Fruit fly (Drosophila melanogaster): ENCODE data around the gene tgy.

tgy gene

DNA sequence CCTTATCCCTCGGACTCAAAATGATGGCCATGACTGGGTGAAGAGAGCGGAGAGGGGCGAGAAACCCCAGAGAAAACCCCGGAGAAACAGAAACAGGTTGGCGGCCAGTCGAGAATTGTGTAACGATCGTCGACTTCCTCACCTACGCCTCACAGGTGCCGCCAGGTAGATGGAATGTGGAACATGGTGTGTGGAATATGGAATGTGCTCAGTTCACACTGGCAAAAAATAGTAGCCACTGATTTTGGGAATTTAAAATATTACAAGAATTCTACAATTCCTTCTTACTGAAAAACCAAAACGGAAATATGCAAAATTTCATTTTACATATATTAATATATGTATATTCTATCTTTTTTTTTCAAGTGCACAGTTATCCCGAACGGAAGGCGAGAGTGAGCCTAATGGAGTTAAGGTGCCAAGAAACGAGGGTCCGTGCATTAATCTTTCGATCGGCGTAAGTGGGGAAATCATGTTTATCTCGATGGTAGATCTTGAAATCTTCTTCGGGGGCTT, 28.9 kb upstream of the tgy start (continued):
- TF ChIP-seq CG11456 (GFP tag; IDR thresholded peaks at IDR 0.05): peak; percentile 79; the same call in 2 of the 3 replicates
- peak; percentile 63 for TF ChIP-seq CG5180 (GFP tag; optimal IDR thresholded peaks at IDR 0.05)
- peak; percentile 82 for TF ChIP-seq dysf (GFP tag; IDR thresholded peaks at IDR 0.05)
- TF ChIP-seq fd64A (GFP tag; optimal IDR thresholded peaks at IDR 0.05): peak; percentile 41
- TF ChIP-seq slou (GFP tag; optimal IDR thresholded peaks at IDR 0.05): peak; percentile 34
- TF ChIP-seq CkIIα-i1 (GFP tag; IDR thresholded peaks at IDR 0.05): no peak
- TF ChIP-seq CG15696 (tag; optimal IDR thresholded peaks at IDR 0.05): peak; percentile 99
- TF ChIP-seq Hr39 (optimal IDR thresholded peaks at IDR 0.05): no peak
- no peak for TF ChIP-seq ab (GFP tag; optimal IDR thresholded peaks at IDR 0.05)
- no peak for TF ChIP-seq yki (optimal IDR thresholded peaks at IDR 0.05)
- peak; percentile 64 for TF ChIP-seq toy (GFP tag; IDR thresholded peaks at IDR 0.05)
- TF ChIP-seq Hr78 (GFP tag; optimal IDR thresholded peaks at IDR 0.05): peak in 1 of 2 experiments; percentile 35
- TF ChIP-seq CG43689 (GFP tag; IDR thresholded peaks at IDR 0.05): no peak
- TF ChIP-seq CG8281 (tag; optimal IDR thresholded peaks at IDR 0.05): peak; percentile 38
- TF ChIP-seq CG30431 (GFP tag; optimal IDR thresholded peaks at IDR 0.05): peak; percentile 81
- TF ChIP-seq CG4854 (GFP tag; optimal IDR thresholded peaks at IDR 0.05): peak; percentile 24
- TF ChIP-seq CG9876 (GFP tag; optimal IDR thresholded peaks at IDR 0.05): no peak
- peak; percentile 52 for TF ChIP-seq CG2120 (GFP tag; optimal IDR thresholded peaks at IDR 0.05)
- no peak for TF ChIP-seq gcm2 (GFP tag; optimal IDR thresholded peaks at IDR 0.05)
- peak; percentile 72 for TF ChIP-seq ttk (GFP tag; IDR thresholded peaks at IDR 0.05)
- TF ChIP-seq peb (GFP tag; IDR thresholded peaks at IDR 0.05): peak; percentile 68
- peak; percentile 65 for TF ChIP-seq tup (GFP tag; optimal IDR thresholded peaks at IDR 0.05)
- no peak for TF ChIP-seq prd (optimal IDR thresholded peaks at IDR 0.05)
- peak; percentile 90 for TF ChIP-seq prd (GFP tag; IDR thresholded peaks at IDR 0.05)
- peak; percentile 84 for TF ChIP-seq CG17361 (GFP tag; IDR thresholded peaks at IDR 0.05)
- peak; percentile 98 for TF ChIP-seq dmrt11E (tag; optimal IDR thresholded peaks at IDR 0.05)
- TF ChIP-seq bigmax (GFP tag; optimal IDR thresholded peaks at IDR 0.05): no peak
- no peak for TF ChIP-seq CG10565 (GFP tag; optimal IDR thresholded peaks at IDR 0.05)
- peak; percentile 33 for TF ChIP-seq CG11723 (GFP tag; optimal IDR thresholded peaks at IDR 0.05)
- TF ChIP-seq danr (GFP tag; IDR thresholded peaks at IDR 0.05): peak; percentile 64
- peak; percentile 64 for TF ChIP-seq Lhr (GFP tag; optimal IDR thresholded peaks at IDR 0.05)
- peak; percentile 73 for TF ChIP-seq klu (GFP tag; IDR thresholded peaks at IDR 0.05)
- TF ChIP-seq CG8478 (optimal IDR thresholded peaks at IDR 0.05): no peak
- peak; percentile 61 for TF ChIP-seq MTF-1 (GFP tag; optimal IDR thresholded peaks at IDR 0.05; ENCODE audit: borderline replicate concordance)
- peak; percentile 15 for TF ChIP-seq CG8944 (GFP tag; optimal IDR thresholded peaks at IDR 0.05)
- TF ChIP-seq run (tag; optimal IDR thresholded peaks at IDR 0.05): peak; percentile 0
- no peak for TF ChIP-seq tna (GFP tag; IDR thresholded peaks at IDR 0.05; ENCODE audit: partially characterized antibody)
- TF ChIP-seq Mrtf (GFP tag; IDR thresholded peaks at IDR 0.05): peak; percentile 65; the same call in 2 of the 3 replicates
- TF ChIP-seq bsh (GFP tag; optimal IDR thresholded peaks at IDR 0.05): peak; percentile 57 to 89
- peak; percentile 82 for TF ChIP-seq Med (GFP tag)
- TF ChIP-seq CG10366 (GFP tag; IDR thresholded peaks at IDR 0.05): peak; percentile 64
- no peak for TF ChIP-seq CG13624 (GFP tag; optimal IDR thresholded peaks at IDR 0.05)
- no peak for TF ChIP-seq lov (optimal IDR thresholded peaks at IDR 0.05)
- TF ChIP-seq lov (GFP tag; IDR thresholded peaks at IDR 0.05): peak; percentile 90
- TF ChIP-seq CG9817 (tag; optimal IDR thresholded peaks at IDR 0.05): peak; percentile 63
- TF ChIP-seq CG4617 (GFP tag; optimal IDR thresholded peaks at IDR 0.05; ENCODE audit: borderline replicate concordance): peak; percentile 26
- peak; percentile 47 for TF ChIP-seq D19B (GFP tag; optimal IDR thresholded peaks at IDR 0.05)
- TF ChIP-seq CG7963 (GFP tag; IDR thresholded peaks at IDR 0.05; ENCODE audit: partially characterized antibody): no peak
- TF ChIP-seq Scr (GFP tag; IDR thresholded peaks at IDR 0.05; ENCODE audit: partially characterized antibody): no peak
- TF ChIP-seq CG3163 (GFP tag; optimal IDR thresholded peaks at IDR 0.05): no peak
- TF ChIP-seq pros (GFP tag; optimal IDR thresholded peaks at IDR 0.05): peak; percentile 59
- TF ChIP-seq Jarid2 (GFP tag; optimal IDR thresholded peaks at IDR 0.05): peak; percentile 37
